Worm (Caenorhabditis elegans) whole organism, L4 larva: ENCODE data around the gene Y111B2A.1.

Experiments used
- D1046.2 ChIP-seq: fragments of 200-800 bp; sonication (Bioruptor generic); IDR thresholded peaks from 2 replicates; pipeline ENCODE4 v1.3.6; 2022; ENCODE audit warnings: missing genetic modification characterization, missing compliant biosample characterization
- F10B5.3 ChIP-seq: sonication (generic microtip); optimal IDR thresholded peaks from 2 replicates; lab custom pipeline; 2016; ENCODE audit warnings: mild to moderate bottlenecking, missing genetic modification characterization, missing compliant biosample characterization
- F26F4.8 ChIP-seq: fragments of 200-800 bp; sonication (Bioruptor generic); conservative IDR thresholded peaks from 2 replicates; pipeline ENCODE4 v1.3.6; 2022; ENCODE audit warnings: missing genetic modification characterization, missing compliant biosample characterization
- F49E8.2 ChIP-seq: sonication (generic microtip); optimal IDR thresholded peaks from 2 replicates; lab custom pipeline; 2016; ENCODE audit warnings: missing compliant biosample characterization, mild to moderate bottlenecking, missing genetic modification characterization, borderline replicate concordance
- R02D3.7 ChIP-seq: fragments of 150-350 bp; sonication (generic microtip); optimal IDR thresholded peaks from 3 replicates; lab custom pipeline; 2014; ENCODE audit warnings: missing biosample characterization, missing genetic modification characterization
- Y105C5A.15 ChIP-seq: fragments of 200-800 bp; sonication (Bioruptor generic); IDR thresholded peaks from 2 replicates; pipeline ENCODE4 v1.3.6; 2022; ENCODE audit warnings: missing genetic modification characterization, missing compliant biosample characterization
- Y48G9A.11 ChIP-seq: fragments of 200-800 bp; sonication (Bioruptor generic); IDR thresholded peaks from 2 replicates; pipeline ENCODE4 v1.3.6; 2022; ENCODE audit warnings: missing genetic modification reagents, missing genetic modification characterization, missing compliant biosample characterization
- ZK337.2 ChIP-seq: fragments of 200-800 bp; sonication (Bioruptor generic); IDR thresholded peaks from 2 replicates; pipeline ENCODE4 v1.3.6; 2022; ENCODE audit warnings: missing genetic modification reagents, missing genetic modification characterization, missing compliant biosample characterization
- aha-1 ChIP-seq: fragments of 150-350 bp; peaks from one replicate; lab custom pipeline; 2014; ENCODE audit warnings: missing biosample characterization, missing genetic modification characterization
- aly-2 ChIP-seq: sonication (generic microtip); optimal IDR thresholded peaks from 2 replicates; lab custom pipeline; 2018; ENCODE audit warnings: missing biosample characterization, missing genetic modification characterization
- ceh-28 ChIP-seq: fragments of 150-350 bp; optimal IDR thresholded peaks from 2 replicates; lab custom pipeline; 2014; ENCODE audit warnings: missing biosample characterization, missing genetic modification reagents, missing genetic modification characterization
- ceh-62 ChIP-seq: sonication (generic microtip); optimal IDR thresholded peaks from 2 replicates; lab custom pipeline; 2017; ENCODE audit warnings: missing biosample characterization, missing genetic modification characterization
- ceh-82 ChIP-seq: sonication (generic microtip); optimal IDR thresholded peaks from 2 replicates; lab custom pipeline; 2017; ENCODE audit warnings: missing biosample characterization, missing genetic modification characterization
- ces-1 ChIP-seq: fragments of 150-350 bp; sonication (generic microtip); optimal IDR thresholded peaks from 4 replicates; lab custom pipeline; 2014; ENCODE audit warnings: missing biosample characterization, missing genetic modification reagents, missing genetic modification characterization
- daf-12 ChIP-seq: fragments of 150-350 bp; optimal IDR thresholded peaks from 2 replicates; lab custom pipeline; 2014; ENCODE audit warnings: missing biosample characterization, missing genetic modification reagents, missing genetic modification characterization
- daf-8 ChIP-seq: fragments of 200-800 bp; sonication (Bioruptor generic); IDR thresholded peaks from 2 replicates; pipeline ENCODE4 v1.3.6; 2022; ENCODE audit warnings: missing genetic modification characterization, missing compliant biosample characterization
- dmd-8 ChIP-seq: fragments of 200-800 bp; sonication (Bioruptor generic); IDR thresholded peaks from 2 replicates; pipeline ENCODE4 v1.3.6; 2022; ENCODE audit warnings: missing genetic modification characterization, missing compliant biosample characterization
- dmd-9 ChIP-seq: fragments of 200-800 bp; sonication (Bioruptor generic); IDR thresholded peaks from 2 replicates; pipeline ENCODE4 v1.3.6; 2022; ENCODE audit warnings: missing genetic modification reagents, missing genetic modification characterization, missing compliant biosample characterization
- dpl-1 ChIP-seq: fragments of 150-350 bp; optimal IDR thresholded peaks from 2 replicates; lab custom pipeline; 2014; ENCODE audit warnings: missing biosample characterization, missing genetic modification reagents, missing genetic modification characterization
- fkh-10 ChIP-seq: fragments of 150-350 bp; optimal IDR thresholded peaks from 2 replicates; lab custom pipeline; 2014; ENCODE audit warnings: missing biosample characterization, missing genetic modification reagents, missing genetic modification characterization
- fos-1 ChIP-seq: fragments of 150-350 bp; optimal IDR thresholded peaks from 2 replicates; lab custom pipeline; 2014; ENCODE audit warnings: missing biosample characterization, missing genetic modification characterization
- hmg-1.1 ChIP-seq: fragments of 200-800 bp; sonication (Bioruptor generic); IDR thresholded peaks from 2 replicates; pipeline ENCODE4 v1.3.6; 2022; ENCODE audit warnings: missing genetic modification reagents, missing genetic modification characterization, missing compliant biosample characterization
- jun-1 ChIP-seq: fragments of 150-350 bp; optimal IDR thresholded peaks from 2 replicates; lab custom pipeline; 2014; ENCODE audit warnings: missing biosample characterization, missing genetic modification reagents, missing genetic modification characterization
- lim-7 ChIP-seq: fragments of 200-800 bp; sonication (Bioruptor generic); IDR thresholded peaks from 2 replicates; pipeline ENCODE4 v1.3.6; 2022; ENCODE audit warnings: missing genetic modification characterization, missing compliant biosample characterization
- lin-29 ChIP-seq: fragments of 200-800 bp; sonication (Bioruptor generic); IDR thresholded peaks from 2 replicates; pipeline ENCODE4 v1.3.6; 2022; ENCODE audit warnings: missing genetic modification reagents, missing genetic modification characterization, missing compliant biosample characterization
- lir-3 ChIP-seq: sonication (generic microtip); optimal IDR thresholded peaks from 2 replicates; lab custom pipeline; 2016; ENCODE audit warnings: mild to moderate bottlenecking, missing genetic modification characterization, missing compliant biosample characterization
- madf-5 ChIP-seq, 2 experiments: fragments of 200-800 bp; sonication (Bioruptor generic); IDR thresholded peaks; 2 replicates each; pipeline ENCODE4 v1.3.6; 2022; ENCODE audit warnings: missing compliant biosample characterization in 2 of 2, missing genetic modification characterization in 2 of 2
- mdl-1 ChIP-seq, 2 experiments: fragments of 150-350 bp in 1 of 2; sonication (generic microtip) in 1 of 2; optimal IDR thresholded peaks; 2 replicates each; lab custom pipeline; 2014 to 2017; ENCODE audit warnings: missing biosample characterization in 2 of 2, missing genetic modification characterization in 2 of 2
- mep-1 ChIP-seq: fragments of 150-350 bp; sonication (generic microtip); optimal IDR thresholded peaks from 3 replicates; lab custom pipeline; 2014; ENCODE audit warnings: missing biosample characterization, missing genetic modification characterization
- mes-2 ChIP-seq: sonication (generic microtip); optimal IDR thresholded peaks from 2 replicates; lab custom pipeline; 2016; ENCODE audit warnings: missing genotype, mild to moderate bottlenecking, missing genetic modification characterization, missing compliant biosample characterization; ENCODE audit not compliant: poor library complexity, severe bottlenecking
- mxl-2 ChIP-seq: fragments of 200-800 bp; sonication (Bioruptor generic); conservative IDR thresholded peaks from 2 replicates; pipeline ENCODE4 v1.3.6; 2022; ENCODE audit warnings: missing genetic modification reagents, missing genetic modification characterization, missing compliant biosample characterization
- nhr-10 ChIP-seq: fragments of 150-350 bp; optimal IDR thresholded peaks from 2 replicates; lab custom pipeline; 2014; ENCODE audit warnings: missing biosample characterization, missing genetic modification characterization
- nhr-102 ChIP-seq: sonication (generic microtip); optimal IDR thresholded peaks from 2 replicates; lab custom pipeline; 2016; ENCODE audit warnings: mild to moderate bottlenecking, missing genetic modification characterization, moderate library complexity, missing compliant biosample characterization
- nhr-25 ChIP-seq: sonication (generic microtip); optimal IDR thresholded peaks from 2 replicates; lab custom pipeline; 2017; ENCODE audit warnings: missing genetic modification characterization, mild to moderate bottlenecking, missing compliant biosample characterization, antibody characterized with exemption, moderate library complexity, borderline replicate concordance; ENCODE audit not compliant: insufficient read depth
- nhr-41 ChIP-seq: fragments of 200-800 bp; sonication (Bioruptor generic); IDR thresholded peaks from 2 replicates; pipeline ENCODE4 v1.3.6; 2022; ENCODE audit warnings: missing genetic modification reagents, missing genetic modification characterization, missing compliant biosample characterization
- nhr-42 ChIP-seq: fragments of 200-800 bp; sonication (Bioruptor generic); IDR thresholded peaks from 2 replicates; pipeline ENCODE4 v1.3.6; 2022; ENCODE audit warnings: missing genetic modification characterization, missing compliant biosample characterization
- nhr-76 ChIP-seq: fragments of 150-350 bp; optimal IDR thresholded peaks from 2 replicates; lab custom pipeline; 2014; ENCODE audit warnings: missing biosample characterization, missing genetic modification characterization
- php-3 ChIP-seq: fragments of 200-800 bp; sonication (Bioruptor generic); IDR thresholded peaks from 2 replicates; pipeline ENCODE4 v1.3.6; 2022; ENCODE audit warnings: missing genetic modification reagents, missing genetic modification characterization, missing compliant biosample characterization
- pqm-1 ChIP-seq: sonication (generic microtip); optimal IDR thresholded peaks from 2 replicates; lab custom pipeline; 2017; ENCODE audit warnings: missing biosample characterization, missing genetic modification characterization
- rbr-2 ChIP-seq: sonication (generic microtip); optimal IDR thresholded peaks from 2 replicates; lab custom pipeline; 2016; ENCODE audit warnings: missing genotype, missing genetic modification characterization, missing compliant biosample characterization
- set-16 ChIP-seq: fragments of 200-800 bp; sonication (Bioruptor generic); IDR thresholded peaks from 2 replicates; pipeline ENCODE4 v1.3.6; 2022; ENCODE audit warnings: missing genetic modification reagents, missing genetic modification characterization, missing compliant biosample characterization
- snpc-1.2 ChIP-seq: fragments of 200-800 bp; sonication (Bioruptor generic); IDR thresholded peaks from 2 replicates; pipeline ENCODE4 v1.3.6; 2022; ENCODE audit warnings: missing genetic modification reagents, missing genetic modification characterization, missing compliant biosample characterization
- snpc-4 ChIP-seq: fragments of 150-350 bp; optimal IDR thresholded peaks from 2 replicates; lab custom pipeline; 2014; ENCODE audit warnings: missing biosample characterization, missing genetic modification characterization
- spr-1 ChIP-seq: sonication (generic microtip); optimal IDR thresholded peaks from 2 replicates; lab custom pipeline; 2016; ENCODE audit warnings: mild to moderate bottlenecking, missing genetic modification characterization, missing compliant biosample characterization
- tra-1 ChIP-seq: fragments of 200-800 bp; sonication (Bioruptor generic); IDR thresholded peaks from 2 replicates; pipeline ENCODE4 v1.3.6; 2022; ENCODE audit warnings: missing genetic modification reagents, missing genetic modification characterization, missing compliant biosample characterization
- unc-39 ChIP-seq: sonication (generic microtip); optimal IDR thresholded peaks from 2 replicates; lab custom pipeline; 2017; ENCODE audit warnings: missing biosample characterization, missing genetic modification characterization
- unc-62 ChIP-seq, 3 experiments: fragments of 150-350 bp in 1 of 3; sonication (generic microtip); optimal IDR thresholded peaks in 2 of 3; peaks in 1 of 3; 1 replicate in 1 of 3; 2 replicates in 2 of 3; lab custom pipeline; 2014 to 2017; ENCODE audit warnings: missing biosample characterization in 3 of 3, missing genetic modification characterization in 3 of 3, missing genetic modification reagents in 3 of 3, missing genotype in 1 of 3
- zag-1 ChIP-seq: fragments of 150-350 bp; optimal IDR thresholded peaks from 2 replicates; lab custom pipeline; 2014; ENCODE audit warnings: missing biosample characterization, missing genetic modification characterization
- zfp-3 ChIP-seq: fragments of 200-800 bp; sonication (Bioruptor generic); conservative IDR thresholded peaks from 2 replicates; pipeline ENCODE4 v1.3.6; 2022; ENCODE audit warnings: missing genetic modification reagents, missing genetic modification characterization, missing compliant biosample characterization

Y111B2A.1 gene

DNA sequence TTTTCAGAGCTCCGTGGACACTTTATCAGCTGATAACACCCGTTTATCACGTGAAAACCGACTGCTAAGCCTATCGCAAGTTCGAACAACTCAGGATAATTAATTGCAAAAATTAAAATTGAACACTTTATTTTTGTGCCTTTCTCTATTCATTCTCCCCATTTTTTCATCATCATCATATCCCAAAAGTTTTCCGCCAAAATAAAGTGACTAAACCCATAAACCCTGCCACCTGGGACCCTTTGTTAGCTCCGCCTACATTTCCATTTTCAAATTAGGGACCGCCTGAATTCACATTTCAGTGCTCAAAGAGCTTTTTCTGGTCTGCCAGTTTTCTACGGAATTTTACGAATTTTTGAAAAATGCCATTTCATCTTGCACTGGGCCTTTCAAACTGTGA, 11.0 kb downstream of the Y111B2A.1 start, which contains the start of gene arrd-16:
Gene arrd-16 (plus strand): TSS at position 301 of the 400 bp plus-strand sequence.
- TF ChIP-seq nhr-76 (tag; lab: Kevin White, UChicago): no peak
- TF ChIP-seq dpl-1 (GFP tag; lab: Kevin White, UChicago): no peak
- TF ChIP-seq hmg-1.1 (GFP tag; lab: Robert Waterston, UW): no peak
- no peak for TF ChIP-seq fos-1 (tag; lab: Kevin White, UChicago)
- no peak for TF ChIP-seq jun-1
- TF ChIP-seq ces-1 (GFP tag; lab: Kevin White, UChicago): no peak
- TF ChIP-seq mxl-2 (GFP tag; lab: Robert Waterston, UW): no peak
- no peak for TF ChIP-seq nhr-10 (tag; lab: Kevin White, UChicago)
- peak; percentile 52 for TF ChIP-seq aha-1 (tag; lab: Kevin White, UChicago)
- no peak for TF ChIP-seq D1046.2 (GFP tag; lab: Robert Waterston, UW)
- TF ChIP-seq unc-62 (GFP tag; optimal IDR thresholded peaks at IDR 0.05 in 1 of 2; lab: Kevin White, UChicago): peak in 1 of 2 experiments; percentile 12
- TF ChIP-seq unc-62 (tag; optimal IDR thresholded peaks at IDR 0.05; lab: Kevin White, UChicago): no peak
- TF ChIP-seq ceh-82 (tag; lab: Kevin White, UChicago): no peak
- no peak for TF ChIP-seq madf-5 (GFP tag; IDR thresholded peaks at IDR 0.05; lab: Robert Waterston, UW)
- TF ChIP-seq lir-3 (tag; lab: Kevin White, UChicago): no peak

- TF ChIP-seq php-3: no peak
- no peak for TF ChIP-seq daf-12 (tag; lab: Kevin White, UChicago)
- no peak for TF ChIP-seq nhr-102 (tag; lab: Kevin White, UChicago)
- no peak for TF ChIP-seq dmd-9 (GFP tag; lab: Robert Waterston, UW)
- TF ChIP-seq zag-1 (tag; lab: Kevin White, UChicago): no peak
- no peak for TF ChIP-seq fos-1 (tag; lab: Kevin White, UChicago)
- TF ChIP-seq ZK337.2: no peak
- no peak for TF ChIP-seq set-16 (GFP tag; lab: Robert Waterston, UW)
- TF ChIP-seq zfp-3 (GFP tag; lab: Robert Waterston, UW): no peak
- TF ChIP-seq Y105C5A.15: no peak
- TF ChIP-seq nhr-42 (GFP tag; lab: Robert Waterston, UW): no peak
- no peak for TF ChIP-seq snpc-4 (tag; lab: Kevin White, UChicago)
- no peak for TF ChIP-seq daf-8
- peak; percentile 45 for TF ChIP-seq rbr-2 (tag; lab: Kevin White, UChicago)
- no peak for TF ChIP-seq unc-62 (GFP tag; optimal IDR thresholded peaks at IDR 0.05 in 1 of 2; lab: Kevin White, UChicago)
- TF ChIP-seq unc-62 (tag; optimal IDR thresholded peaks at IDR 0.05; lab: Kevin White, UChicago): no peak
- peak; percentile 81 for TF ChIP-seq ceh-28
- TF ChIP-seq mxl-2 (GFP tag; lab: Robert Waterston, UW): no peak
- no peak for TF ChIP-seq F10B5.3
- no peak for TF ChIP-seq unc-39
- no peak for TF ChIP-seq mes-2 (tag; lab: Kevin White, UChicago)
- no peak for TF ChIP-seq nhr-25 (tag; lab: Kevin White, UChicago)
- TF ChIP-seq ceh-62 (tag; lab: Kevin White, UChicago): no peak
- TF ChIP-seq R02D3.7 (tag; lab: Kevin White, UChicago): no peak
- no peak for TF ChIP-seq pqm-1
- no peak for TF ChIP-seq F49E8.2 (tag; lab: Kevin White, UChicago)
- TF ChIP-seq mdl-1 (tag; optimal IDR thresholded peaks at IDR 0.05; lab: Kevin White, UChicago): peak in 1 of 2 experiments; percentile 45
- no peak for TF ChIP-seq madf-5 (GFP tag; IDR thresholded peaks at IDR 0.05; lab: Robert Waterston, UW)
- no peak for TF ChIP-seq nhr-41 (GFP tag; lab: Robert Waterston, UW)
- peak; percentile 20 for TF ChIP-seq fkh-10
- no peak for TF ChIP-seq spr-1 (tag; lab: Kevin White, UChicago)
- no peak for TF ChIP-seq lim-7
- peak; percentile 44 for TF ChIP-seq mep-1 (tag; lab: Kevin White, UChicago)
- no peak for TF ChIP-seq lin-29 (GFP tag; lab: Robert Waterston, UW)
- no peak for TF ChIP-seq nhr-10 (tag; lab: Kevin White, UChicago)
- no peak for TF ChIP-seq Y48G9A.11 (GFP tag; lab: Robert Waterston, UW)
- no peak for TF ChIP-seq snpc-1.2 (GFP tag; lab: Robert Waterston, UW)
- no peak for TF ChIP-seq aly-2 (tag; lab: Kevin White, UChicago)
- TF ChIP-seq nhr-76 (tag; lab: Kevin White, UChicago): no peak
- no peak for TF ChIP-seq D1046.2 (GFP tag; lab: Robert Waterston, UW)
- TF ChIP-seq dmd-8: no peak
- TF ChIP-seq F26F4.8 (GFP tag; lab: Robert Waterston, UW): no peak
- no peak for TF ChIP-seq tra-1
Measured at ce11 chrIII:12472497-12472896, 22.9 kb downstream of the Y111B2A.1 start, which contains the start of gene cccp-1. TSS of gene cccp-1 (plus strand) at chrIII:12472873.
